Fruit fly (Drosophila melanogaster) whole organism, adult: ENCODE data around the gene Srp54.
A peak's percentile ranks its signal among the peaks of the same experiment; 100 is the strongest.

Experiments
- CG11617 ChIP-seq: fragments of 200-800 bp; sonication (Bioruptor generic); optimal IDR thresholded peaks from 2 replicates; lab custom pipeline; 2017; ENCODE audit warnings: mild to moderate bottlenecking, missing biosample characterization, missing genetic modification reagents, missing genetic modification characterization
- CG14711 ChIP-seq: fragments of 200-800 bp; sonication (Bioruptor generic); optimal IDR thresholded peaks from 2 replicates; lab custom pipeline; 2018; ENCODE audit warnings: missing biosample characterization, mild to moderate bottlenecking, missing genetic modification characterization, moderate library complexity
- CG1620 ChIP-seq: fragments of 200-800 bp; sonication (Bioruptor generic); optimal IDR thresholded peaks from 2 replicates; lab custom pipeline; 2016; ENCODE audit warnings: missing biosample characterization, missing genetic modification characterization
- Clk ChIP-seq: fragments of 200-800 bp; sonication (Bioruptor generic); optimal IDR thresholded peaks from 2 replicates; lab custom pipeline; 2017; ENCODE audit warnings: missing biosample characterization, missing genetic modification characterization
- Crg-1 ChIP-seq: fragments of 200-800 bp; sonication (Bioruptor generic); optimal IDR thresholded peaks from 2 replicates; lab custom pipeline; 2016; ENCODE audit warnings: missing biosample characterization, missing genetic modification characterization
- Hr96 ChIP-seq: fragments of 200-800 bp; sonication (Bioruptor generic); optimal IDR thresholded peaks from 2 replicates; lab custom pipeline; 2016; ENCODE audit warnings: missing biosample characterization, missing genetic modification characterization
- bab1 ChIP-seq: fragments of 200-800 bp; sonication (Bioruptor generic); optimal IDR thresholded peaks from 3 replicates; lab custom pipeline; 2019; ENCODE audit warnings: missing biosample characterization, mild to moderate bottlenecking, missing genetic modification characterization, moderate library complexity
- kay ChIP-seq: fragments of 200-800 bp; sonication (Bioruptor generic); peaks from one replicate; lab custom pipeline; 2016; ENCODE audit warnings: missing biosample characterization, missing genetic modification characterization, borderline replicate concordance
- ovo ChIP-seq: fragments of 200-800 bp; sonication (Bioruptor generic); optimal IDR thresholded peaks from 2 replicates; lab custom pipeline; 2016; ENCODE audit warnings: missing biosample characterization, missing genetic modification characterization
- pad ChIP-seq: fragments of 200-800 bp; sonication (Bioruptor generic); optimal IDR thresholded peaks from 3 replicates; lab custom pipeline; 2017; ENCODE audit warnings: missing biosample characterization, missing genetic modification characterization, mild to moderate bottlenecking, moderate library complexity, missing genetic modification reagents
- tj ChIP-seq: fragments of 200-800 bp; sonication (Bioruptor generic); optimal IDR thresholded peaks from 3 replicates; lab custom pipeline; 2017; ENCODE audit warnings: missing biosample characterization, mild to moderate bottlenecking, missing genetic modification characterization, moderate library complexity
- toe ChIP-seq: fragments of 200-800 bp; sonication (Bioruptor generic); optimal IDR thresholded peaks from 2 replicates; lab custom pipeline; 2016; ENCODE audit warnings: missing biosample characterization, missing genetic modification characterization

- peak; percentile 80 for TF ChIP-seq kay (GFP tag; lab: Kevin White, UChicago)
- TF ChIP-seq pad (GFP tag; lab: Kevin White, UChicago) = no peak
- TF ChIP-seq Crg-1 = no peak
- no peak for TF ChIP-seq CG1620 (GFP tag; lab: Kevin White, UChicago)
- TF ChIP-seq CG14711 (tag; lab: Kevin White, UChicago) = no peak
- TF ChIP-seq Hr96 (GFP tag; lab: Kevin White, UChicago) = no peak
- TF ChIP-seq ovo (GFP tag; lab: Kevin White, UChicago) = no peak
- no peak for TF ChIP-seq toe (GFP tag; lab: Kevin White, UChicago)
- no peak for TF ChIP-seq tj (GFP tag; lab: Kevin White, UChicago)
- TF ChIP-seq CG11617 (GFP tag; lab: Kevin White, UChicago) = no peak
- TF ChIP-seq bab1 = no peak
- TF ChIP-seq Clk (GFP tag; lab: Kevin White, UChicago) = no peak
These were observed 6.1 kb upstream of the Srp54 start for dm6 chr2L:9906641-9907040.
